Fruit fly (Drosophila melanogaster): Measurements from ENCODE around the gene dsh.
A peak's percentile ranks its signal among the peaks of the same experiment; 100 is the strongest.

The dsh gene

DNA sequence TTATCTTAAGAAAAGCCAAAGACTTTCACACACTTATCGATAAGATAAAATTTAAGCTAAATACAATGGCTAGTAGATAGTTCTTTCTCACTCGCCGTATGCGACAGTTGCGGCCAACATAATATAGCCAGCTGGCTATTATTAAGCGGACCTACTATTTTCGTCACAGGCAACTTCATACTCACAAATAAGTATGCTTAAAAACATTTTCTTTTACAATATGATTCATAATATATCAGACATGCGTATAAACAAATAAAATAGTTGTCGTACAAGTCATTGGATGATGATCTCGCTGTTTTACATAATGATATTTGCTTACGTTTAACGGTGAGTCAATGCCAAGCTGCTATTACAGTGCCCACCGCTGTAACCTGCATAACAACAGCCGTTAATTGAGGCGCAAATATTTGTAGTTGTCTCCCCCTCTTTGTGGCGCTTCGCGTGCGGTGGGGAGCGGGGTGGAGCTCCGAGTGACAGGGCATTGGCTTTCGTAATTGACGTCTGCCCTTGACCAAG, 29.4 kb upstream of the dsh start (continued):
- TF ChIP-seq Nf-YA (GFP tag; IDR thresholded peaks at IDR 0.05) (no peak), pb (GFP tag; optimal IDR thresholded peaks at IDR 0.05) (peak; percentile 47), CG17359 (tag; optimal IDR thresholded peaks at IDR 0.05) (peak; percentile 66), fd3F (GFP tag; optimal IDR thresholded peaks at IDR 0.05) (peak; percentile 40), CG12659 (GFP tag; optimal IDR thresholded peaks at IDR 0.05) (peak; percentile 78), cwo (GFP tag; optimal IDR thresholded peaks at IDR 0.05) (peak; percentile 61), Dref (GFP tag; IDR thresholded peaks at IDR 0.05) (no peak), H15 (GFP tag; IDR thresholded peaks at IDR 0.05) (no peak), NfI (GFP tag; optimal IDR thresholded peaks at IDR 0.05) (peak; percentile 62), lmd (GFP tag; IDR thresholded peaks at IDR 0.05) (peak; percentile 76), CG18262 (tag; optimal IDR thresholded peaks at IDR 0.05) (peak; percentile 57), CG7963 (GFP tag; IDR thresholded peaks at IDR 0.05; ENCODE audit: partially characterized antibody) (no peak), CG7271 (tag; optimal IDR thresholded peaks at IDR 0.05) (no peak), CG4360 (GFP tag; IDR thresholded peaks at IDR 0.05) (no peak), Tbp (GFP tag; optimal IDR thresholded peaks at IDR 0.05) (no peak), CG2116 (GFP tag; optimal IDR thresholded peaks at IDR 0.05) (peak; percentile 36), Rfx (GFP tag; IDR thresholded peaks at IDR 0.05) (0 out of 2 replicates have a peak, but pooled peaks have one; percentile 62), CG12104 (GFP tag; optimal IDR thresholded peaks at IDR 0.05) (peak; percentile 55), D19A (tag; optimal IDR thresholded peaks at IDR 0.05) (peak; percentile 60), CG31441 (GFP tag; IDR thresholded peaks at IDR 0.05) (peak; percentile 54), CG33557 (GFP tag; optimal IDR thresholded peaks at IDR 0.05) (no peak), da (GFP tag; optimal IDR thresholded peaks at IDR 0.05) (peak; percentile 5), C15 (GFP tag; IDR thresholded peaks at IDR 0.05) (peak; percentile 35; the same call in 1 of the 3 replicates), Ets97D (GFP tag; optimal IDR thresholded peaks at IDR 0.05) (no peak), CG11723 (GFP tag; optimal IDR thresholded peaks at IDR 0.05) (peak; percentile 40), exex (tag; optimal IDR thresholded peaks at IDR 0.05) (peak; percentile 59), CG7987 (GFP tag; optimal IDR thresholded peaks at IDR 0.05) (no peak), Sry-δ (GFP tag; optimal IDR thresholded peaks at IDR 0.05) (peak; percentile 9), CG12744 (GFP tag; optimal IDR thresholded peaks at IDR 0.05) (peak; percentile 30), btn (GFP tag; optimal IDR thresholded peaks at IDR 0.05) (peak; percentile 29), CG11696 (GFP tag; IDR thresholded peaks at IDR 0.05) (peak; percentile 89), CG8388 (GFP tag; optimal IDR thresholded peaks at IDR 0.05) (peak; percentile 70), ems (GFP tag; optimal IDR thresholded peaks at IDR 0.05) (peak; percentile 40), fu2 (GFP tag; optimal IDR thresholded peaks at IDR 0.05) (peak; percentile 5), CG42726 (GFP tag; IDR thresholded peaks at IDR 0.05; ENCODE audit: partially characterized antibody) (no peak), ssp (GFP tag; IDR thresholded peaks at IDR 0.05) (no peak), CG9876 (GFP tag; optimal IDR thresholded peaks at IDR 0.05) (peak; percentile 18), bab2 (GFP tag; optimal IDR thresholded peaks at IDR 0.05) (peak; percentile 57), CG4707 (GFP tag; optimal IDR thresholded peaks at IDR 0.05) (peak; percentile 24), cas (GFP tag; IDR thresholded peaks at IDR 0.05) (no peak), yki (optimal IDR thresholded peaks at IDR 0.05) (no peak), TFAM (GFP tag; optimal IDR thresholded peaks at IDR 0.05) (no peak), odd (GFP tag; optimal IDR thresholded peaks at IDR 0.05) (peak; percentile 54), BEAF-32 (GFP tag; optimal IDR thresholded peaks at IDR 0.05) (no peak), CG6854 (GFP tag; optimal IDR thresholded peaks at IDR 0.05) (peak; percentile 69), CG2712 (tag; optimal IDR thresholded peaks at IDR 0.05) (peak; percentile 65), Stat92E (GFP tag; optimal IDR thresholded peaks at IDR 0.05) (no peak), CG17568 (GFP tag; optimal IDR thresholded peaks at IDR 0.05) (no peak), gem (tag; optimal IDR thresholded peaks at IDR 0.05) (peak; percentile 82), knrl (GFP tag; IDR thresholded peaks at IDR 0.05; ENCODE audit: partially characterized antibody) (no peak), Ravus (GFP tag; IDR thresholded peaks at IDR 0.05) (no peak)

Data from whole organism, embryonic.